Worm (Caenorhabditis elegans) whole organism, L4 larva: Measurements from ENCODE around the gene F41G3.19.

Experiments
- F37D6.2 ChIP-seq: sonication (generic microtip); optimal IDR thresholded peaks from 2 replicates; lab custom pipeline; 2016; ENCODE audit warnings: mild to moderate bottlenecking, missing genetic modification characterization, missing compliant biosample characterization
- aha-1 ChIP-seq: fragments of 150-350 bp; peaks from one replicate; lab custom pipeline; 2014; ENCODE audit warnings: missing biosample characterization, missing genetic modification characterization
- ama-1 ChIP-seq: fragments of 150-350 bp; optimal IDR thresholded peaks from 2 replicates; lab custom pipeline; 2014; ENCODE audit warnings: inconsistent platforms, mixed read lengths
- egl-27 ChIP-seq: sonication (generic microtip); optimal IDR thresholded peaks from 3 replicates; lab custom pipeline; 2017; ENCODE audit warnings: missing biosample characterization, missing genetic modification reagents, missing genetic modification characterization
- hif-1 ChIP-seq, 2 experiments: sonication (generic microtip); optimal IDR thresholded peaks; 2 replicates each; lab custom pipeline; 2016 to 2017; ENCODE audit warnings: missing compliant biosample characterization in 2 of 2, missing genetic modification characterization in 2 of 2, missing genetic modification reagents in 2 of 2, missing genotype in 2 of 2, mild to moderate bottlenecking in 1 of 2
- nhr-11 ChIP-seq: fragments of 150-350 bp; optimal IDR thresholded peaks from 2 replicates; lab custom pipeline; 2014; ENCODE audit warnings: missing biosample characterization, missing genetic modification characterization
- nhr-25 ChIP-seq: sonication (generic microtip); optimal IDR thresholded peaks from 2 replicates; lab custom pipeline; 2017; ENCODE audit warnings: missing genetic modification characterization, mild to moderate bottlenecking, missing compliant biosample characterization, antibody characterized with exemption, moderate library complexity, borderline replicate concordance; ENCODE audit not compliant: insufficient read depth
- pha-4 ChIP-seq, 2 experiments: fragments of 150-350 bp in 1 of 2; fragments of 200-800 bp in 1 of 2; sonication (Bioruptor generic) in 1 of 2; IDR thresholded peaks in 1 of 2; optimal IDR thresholded peaks in 1 of 2; 2 replicates each; pipeline versions ENCODE4 v1.3.6 to Lab custom; 2014 to 2022; ENCODE audit warnings: missing genetic modification characterization in 2 of 2, missing genetic modification reagents in 2 of 2, missing biosample characterization in 1 of 2, missing compliant biosample characterization in 1 of 2
- snpc-4 ChIP-seq: fragments of 150-350 bp; optimal IDR thresholded peaks from 2 replicates; lab custom pipeline; 2014; ENCODE audit warnings: missing biosample characterization, missing genetic modification characterization
- unc-62 ChIP-seq, 3 experiments: fragments of 150-350 bp in 1 of 3; sonication (generic microtip); optimal IDR thresholded peaks in 2 of 3; peaks in 1 of 3; 1 replicate in 1 of 3; 2 replicates in 2 of 3; lab custom pipeline; 2014 to 2017; ENCODE audit warnings: missing biosample characterization in 3 of 3, missing genetic modification characterization in 3 of 3, missing genetic modification reagents in 3 of 3, missing genotype in 1 of 3
- vab-7 ChIP-seq: fragments of 200-800 bp; sonication (Bioruptor generic); IDR thresholded peaks from 2 replicates; pipeline ENCODE4 v1.3.6; 2022; ENCODE audit warnings: missing genetic modification reagents, missing genetic modification characterization, missing compliant biosample characterization

- TF ChIP-seq aha-1 (tag; lab: Kevin White, UChicago) (no peak), unc-62 (GFP tag; optimal IDR thresholded peaks at IDR 0.05 in 1 of 2; lab: Kevin White, UChicago) (no peak), unc-62 (tag; optimal IDR thresholded peaks at IDR 0.05; lab: Kevin White, UChicago) (no peak), nhr-11 (tag; lab: Kevin White, UChicago) (no peak), ama-1 (no peak), nhr-25 (no peak), pha-4 (GFP tag; IDR thresholded peaks at IDR 0.05; lab: Robert Waterston, UW) (no peak), pha-4 (tag; optimal IDR thresholded peaks at IDR 0.05; lab: Kevin White, UChicago) (no peak), egl-27 (tag; lab: Kevin White, UChicago) (no peak), vab-7 (GFP tag; lab: Robert Waterston, UW) (no peak), hif-1 (tag; optimal IDR thresholded peaks at IDR 0.05; lab: Kevin White, UChicago) (no peak), snpc-4 (no peak), F37D6.2 (tag; lab: Kevin White, UChicago) (no peak)
Measured at ce11 chrII:6736066-6736465, 15.9 kb downstream of the F41G3.19 start, which contains the start of gene mrps-18.C.
